Worm (Caenorhabditis elegans) whole organism, L1 larva: ENCODE measurements around the gene lec-2.
"Not testable (repeated sequence)": the region's sequence is repeated elsewhere in the genome, so short reads cannot be mapped to it uniquely, and the experiment has no call there.

Experiments
- C16A3.4 ChIP-seq: fragments of 150-350 bp; optimal IDR thresholded peaks from 2 replicates; lab custom pipeline; 2014; ENCODE audit warnings: missing biosample characterization, missing genetic modification characterization
- alr-1 ChIP-seq: fragments of 200-800 bp; sonication (Bioruptor generic); optimal IDR thresholded peaks from 2 replicates; lab custom pipeline; 2018; ENCODE audit warnings: borderline replicate concordance, mild to moderate bottlenecking, missing genetic modification characterization, missing compliant biosample characterization
- aly-2 ChIP-seq: fragments of 150-350 bp; optimal IDR thresholded peaks from 2 replicates; lab custom pipeline; 2014; ENCODE audit warnings: missing biosample characterization, missing genetic modification characterization
- blmp-1 ChIP-seq: fragments of 150-350 bp; optimal IDR thresholded peaks from 2 replicates; lab custom pipeline; 2014; ENCODE audit warnings: missing biosample characterization, missing genetic modification characterization
- dpl-1 ChIP-seq, 3 experiments: fragments of 150-350 bp in 2 of 3; sonication (generic microtip) in 1 of 3; optimal IDR thresholded peaks; 2 replicates each; lab custom pipeline; 2014 to 2017; ENCODE audit warnings: missing biosample characterization in 3 of 3, missing genetic modification characterization in 3 of 3, missing genetic modification reagents in 3 of 3
- efl-1 ChIP-seq, 4 experiments: fragments of 150-350 bp; optimal IDR thresholded peaks in 3 of 4; peaks in 1 of 4; 1 replicate in 1 of 4; 2 replicates in 3 of 4; lab custom pipeline; 2014; ENCODE audit warnings: missing biosample characterization in 2 of 4, missing genetic modification characterization in 2 of 4, missing genetic modification reagents in 2 of 4
- efl-3 ChIP-seq: fragments of 200-800 bp; sonication (Bioruptor generic); optimal IDR thresholded peaks from 2 replicates; lab custom pipeline; 2018; ENCODE audit warnings: mild to moderate bottlenecking, missing genetic modification characterization, missing compliant biosample characterization
- egl-13 ChIP-seq: sonication (generic microtip); optimal IDR thresholded peaks from 2 replicates; lab custom pipeline; 2016; ENCODE audit warnings: missing genotype, missing genetic modification reagents, missing genetic modification characterization, missing compliant biosample characterization
- elt-2 ChIP-seq: sonication (generic microtip); optimal IDR thresholded peaks from 2 replicates; lab custom pipeline; 2016; ENCODE audit warnings: missing genetic modification characterization, mild to moderate bottlenecking, inconsistent platforms, missing compliant biosample characterization, missing genetic modification reagents
- elt-3 ChIP-seq, 6 experiments: fragments of 150-350 bp in 1 of 6; sonication (generic microtip); optimal IDR thresholded peaks; 2 replicates each; lab custom pipeline; 2017 to 2018; ENCODE audit warnings: missing biosample characterization in 6 of 6, missing genetic modification characterization in 6 of 6, inconsistent platforms in 1 of 6
- fkh-4 ChIP-seq: sonication (generic microtip); optimal IDR thresholded peaks from 2 replicates; lab custom pipeline; 2016; ENCODE audit warnings: missing compliant biosample characterization, missing genetic modification characterization, borderline replicate concordance
- hlh-4 ChIP-seq: sonication (generic microtip); optimal IDR thresholded peaks from 2 replicates; lab custom pipeline; 2016; ENCODE audit warnings: mild to moderate bottlenecking, missing genetic modification characterization, missing compliant biosample characterization
- hpl-2 ChIP-seq: fragments of 150-350 bp; optimal IDR thresholded peaks from 2 replicates; lab custom pipeline; 2014; ENCODE audit warnings: missing biosample characterization, missing genetic modification reagents, missing genetic modification characterization
- jun-1 ChIP-seq: fragments of 150-350 bp; optimal IDR thresholded peaks from 2 replicates; lab custom pipeline; 2014; ENCODE audit warnings: missing biosample characterization, missing genetic modification reagents, missing genetic modification characterization
- lin-13 ChIP-seq: fragments of 150-350 bp; optimal IDR thresholded peaks from 2 replicates; lab custom pipeline; 2014; ENCODE audit warnings: missing biosample characterization, missing genetic modification reagents, missing genetic modification characterization
- lin-14 ChIP-seq: fragments of 200-800 bp; sonication (Bioruptor generic); optimal IDR thresholded peaks from 2 replicates; lab custom pipeline; 2018; ENCODE audit warnings: mild to moderate bottlenecking, missing genetic modification characterization, moderate library complexity, missing compliant biosample characterization
- lin-15B ChIP-seq: fragments of 150-350 bp; sonication (generic microtip); optimal IDR thresholded peaks from 3 replicates; lab custom pipeline; 2014; ENCODE audit warnings: missing biosample characterization, missing genetic modification characterization
- lin-35 ChIP-seq, 2 experiments: fragments of 150-350 bp; optimal IDR thresholded peaks; 2 replicates each; lab custom pipeline; 2014; ENCODE audit warnings: missing biosample characterization in 2 of 2, missing genetic modification characterization in 2 of 2, missing genetic modification reagents in 2 of 2
- lin-39 ChIP-seq: fragments of 150-350 bp; optimal IDR thresholded peaks from 2 replicates; lab custom pipeline; 2014; ENCODE audit warnings: missing biosample characterization, missing genetic modification reagents, missing genetic modification characterization
- lsy-2 ChIP-seq, 2 experiments: fragments of 150-350 bp; optimal IDR thresholded peaks; 2 replicates each; lab custom pipeline; 2014; ENCODE audit warnings: missing biosample characterization in 2 of 2, missing genetic modification characterization in 2 of 2
- mab-9 ChIP-seq: fragments of 200-800 bp; sonication (Bioruptor generic); IDR thresholded peaks from 2 replicates; pipeline ENCODE4 v1.3.6; 2022; ENCODE audit warnings: missing genetic modification reagents, missing genetic modification characterization, missing compliant biosample characterization
- mdl-1 ChIP-seq, 2 experiments: fragments of 150-350 bp; optimal IDR thresholded peaks; 2 replicates each; lab custom pipeline; 2014 to 2017; ENCODE audit warnings: missing biosample characterization in 2 of 2, missing genetic modification characterization in 2 of 2, inconsistent platforms in 1 of 2
- nhr-11 ChIP-seq: fragments of 150-350 bp; optimal IDR thresholded peaks from 2 replicates; lab custom pipeline; 2014; ENCODE audit warnings: missing biosample characterization, missing genetic modification characterization
- nhr-20 ChIP-seq: sonication (generic microtip); optimal IDR thresholded peaks from 2 replicates; lab custom pipeline; 2016; ENCODE audit warnings: mild to moderate bottlenecking, missing genetic modification characterization, missing compliant biosample characterization
- nhr-237 ChIP-seq: fragments of 150-350 bp; optimal IDR thresholded peaks from 2 replicates; lab custom pipeline; 2014; ENCODE audit warnings: missing biosample characterization, missing genetic modification characterization
- nhr-71 ChIP-seq: sonication (generic microtip); optimal IDR thresholded peaks from 2 replicates; lab custom pipeline; 2016; ENCODE audit warnings: mild to moderate bottlenecking, missing genetic modification characterization, moderate library complexity, missing compliant biosample characterization
- nhr-84 ChIP-seq: sonication (generic microtip); optimal IDR thresholded peaks from 2 replicates; lab custom pipeline; 2017; ENCODE audit warnings: missing biosample characterization, missing genetic modification characterization
- nhr-85 ChIP-seq: sonication (generic microtip); peaks from one replicate; lab custom pipeline; 2016; ENCODE audit warnings: missing genetic modification characterization, inconsistent platforms, missing compliant biosample characterization
- nhr-90 ChIP-seq: sonication (generic microtip); optimal IDR thresholded peaks from 2 replicates; lab custom pipeline; 2016; ENCODE audit warnings: mild to moderate bottlenecking, missing genetic modification characterization, missing compliant biosample characterization; ENCODE audit not compliant: poor library complexity
- pag-3 ChIP-seq: sonication (generic microtip); optimal IDR thresholded peaks from 2 replicates; lab custom pipeline; 2017; ENCODE audit warnings: missing genetic modification characterization, mild to moderate bottlenecking, missing compliant biosample characterization, antibody characterized with exemption, borderline replicate concordance; ENCODE audit not compliant: insufficient read depth
- pqm-1 ChIP-seq: sonication (generic microtip); optimal IDR thresholded peaks from 3 replicates; lab custom pipeline; 2017; ENCODE audit warnings: missing biosample characterization, missing genetic modification characterization
- rnt-1 ChIP-seq: sonication (generic microtip); optimal IDR thresholded peaks from 2 replicates; lab custom pipeline; 2016; ENCODE audit warnings: mild to moderate bottlenecking, missing genetic modification characterization, moderate library complexity, missing compliant biosample characterization
- skn-1 ChIP-seq: fragments of 150-350 bp; optimal IDR thresholded peaks from 2 replicates; lab custom pipeline; 2014; ENCODE audit warnings: missing biosample characterization, missing genetic modification characterization
- snpc-4 ChIP-seq: fragments of 150-350 bp; optimal IDR thresholded peaks from 2 replicates; lab custom pipeline; 2014; ENCODE audit warnings: missing biosample characterization, missing genetic modification characterization
- snu-23 ChIP-seq: sonication (generic microtip); optimal IDR thresholded peaks from 2 replicates; lab custom pipeline; 2016; ENCODE audit warnings: missing genetic modification characterization, missing compliant biosample characterization
- swsn-7 ChIP-seq: sonication (generic microtip); optimal IDR thresholded peaks from 2 replicates; lab custom pipeline; 2016; ENCODE audit warnings: missing genetic modification characterization, missing compliant biosample characterization
- unc-130 ChIP-seq: fragments of 150-350 bp; optimal IDR thresholded peaks from 2 replicates; lab custom pipeline; 2017; ENCODE audit warnings: missing biosample characterization, missing genetic modification characterization, inconsistent platforms
- unc-98 ChIP-seq: fragments of 200-800 bp; sonication (Bioruptor generic); IDR thresholded peaks from 2 replicates; pipeline ENCODE4 v1.3.6; 2022; ENCODE audit warnings: missing genetic modification characterization, missing compliant biosample characterization
- vab-15 ChIP-seq: sonication (generic microtip); optimal IDR thresholded peaks from 2 replicates; lab custom pipeline; 2017; ENCODE audit warnings: missing genotype, mild to moderate bottlenecking, missing genetic modification characterization, missing compliant biosample characterization
- zip-4 ChIP-seq: fragments of 200-800 bp; sonication (Bioruptor generic); optimal IDR thresholded peaks from 2 replicates; lab custom pipeline; 2018; ENCODE audit warnings: mild to moderate bottlenecking, missing genetic modification characterization, moderate library complexity, missing compliant biosample characterization

lec-2 gene

ce11 chrII:10010914-10011313 is 5.1 kb downstream of the lec-2 start:
- TF ChIP-seq elt-3 (tag; optimal IDR thresholded peaks at IDR 0.05; lab: Kevin White, UChicago), result peak in 5 of 6 experiments; percentile 0 to 80 (median 42)
- peak; percentile 76 for TF ChIP-seq nhr-85 (tag; lab: Kevin White, UChicago)
- TF ChIP-seq pag-3 (tag; lab: Kevin White, UChicago), result no peak
- TF ChIP-seq mdl-1 (tag; optimal IDR thresholded peaks at IDR 0.05; lab: Kevin White, UChicago), result no peak
- TF ChIP-seq alr-1 (tag; lab: Kevin White, UChicago), result no peak
- TF ChIP-seq jun-1 (tag; lab: Kevin White, UChicago), result no peak
- peak; percentile 10 for TF ChIP-seq nhr-20 (tag; lab: Kevin White, UChicago)
- TF ChIP-seq C16A3.4 (tag; lab: Kevin White, UChicago), result peak; percentile 6
- TF ChIP-seq nhr-71, result peak; percentile 40
- peak; percentile 52 for TF ChIP-seq nhr-90
- peak; percentile 84 for TF ChIP-seq blmp-1
- TF ChIP-seq lin-14 (GFP tag; lab: Kevin White, UChicago), result peak; percentile 77
- no peak for TF ChIP-seq vab-15 (tag; lab: Kevin White, UChicago)
- peak; percentile 23 for TF ChIP-seq snu-23 (GFP tag; lab: Kevin White, UChicago)

- TF ChIP-seq zip-4, result no peak
These were observed 7.4 kb downstream of the lec-2 start for ce11 chrII:10008552-10008951.

- no peak for TF ChIP-seq rnt-1
- no peak for TF ChIP-seq swsn-7 (tag; lab: Kevin White, UChicago)
- no peak for TF ChIP-seq nhr-237 (tag; lab: Kevin White, UChicago)
- TF ChIP-seq lin-39 (tag; lab: Kevin White, UChicago), result no peak
- no peak for TF ChIP-seq egl-13 (tag; lab: Kevin White, UChicago)
- TF ChIP-seq mab-9 (GFP tag; lab: Robert Waterston, UW), result no peak
- no peak for TF ChIP-seq fkh-4 (tag; lab: Kevin White, UChicago)
- TF ChIP-seq efl-3 (GFP tag; lab: Kevin White, UChicago), result no peak
- no peak for TF ChIP-seq snpc-4
- no peak for TF ChIP-seq nhr-11 (tag; lab: Kevin White, UChicago)
These were observed 8.1 kb downstream of the lec-2 start, which contains the start of gene ZK892.5 for ce11 chrII:10007917-10008316. ZK892.5 (plus strand) TSS chrII:10008217.

- TF ChIP-seq rnt-1; C16A3.4 (tag; lab: Kevin White, UChicago); nhr-90: not testable (repeated sequence)
These were observed 9.7 kb downstream of the lec-2 start, which contains the start of gene ZK892.4 for ce11 chrII:10006266-10006665. ZK892.4 (plus strand) TSS chrII:10006566.

ce11 chrII:10001546-10001945 is 14.4 kb downstream of the lec-2 start, which contains the start of gene ZK892.3:
ZK892.3 (plus strand) TSS chrII:10001846.
- TF ChIP-seq nhr-85 (tag; lab: Kevin White, UChicago) (no peak), efl-1 (optimal IDR thresholded peaks at IDR 0.05; lab: Kevin White, UChicago) (no peak), efl-1 (GFP tag; optimal IDR thresholded peaks at IDR 0.05 in 1 of 2; lab: Kevin White, UChicago) (peak in 1 of 2 experiments; percentile 43)
- TF ChIP-seq, all 84 proteins: peak for 1

- peak; percentile 62 for TF ChIP-seq pqm-1 (tag; lab: Kevin White, UChicago)
- no peak for TF ChIP-seq skn-1 (tag; lab: Kevin White, UChicago)
- no peak for TF ChIP-seq zip-4
- TF ChIP-seq lin-13 (GFP tag; lab: Kevin White, UChicago), result no peak
- no peak for TF ChIP-seq efl-3 (GFP tag; lab: Kevin White, UChicago)
- peak; percentile 66 for TF ChIP-seq nhr-20 (tag; lab: Kevin White, UChicago)
- TF ChIP-seq lsy-2 (tag; optimal IDR thresholded peaks at IDR 0.05; lab: Kevin White, UChicago), result peak in 1 of 2 experiments; percentile 31
- no peak for TF ChIP-seq dpl-1 (GFP tag; optimal IDR thresholded peaks at IDR 0.05; lab: Kevin White, UChicago)
- no peak for TF ChIP-seq aly-2 (tag; lab: Kevin White, UChicago)
- no peak for TF ChIP-seq hpl-2
- no peak for TF ChIP-seq unc-98
- no peak for TF ChIP-seq efl-1 (optimal IDR thresholded peaks at IDR 0.05; lab: Kevin White, UChicago)
- peak in 1 of 2 experiments; percentile 2 for TF ChIP-seq efl-1 (GFP tag; optimal IDR thresholded peaks at IDR 0.05 in 1 of 2; lab: Kevin White, UChicago)
- TF ChIP-seq lin-35 (GFP tag; optimal IDR thresholded peaks at IDR 0.05; lab: Kevin White, UChicago), result peak in 1 of 2 experiments; percentile 58
- TF ChIP-seq snu-23 (GFP tag; lab: Kevin White, UChicago), result no peak
- TF ChIP-seq mab-9 (GFP tag; lab: Robert Waterston, UW), result no peak
- TF ChIP-seq mdl-1 (tag; optimal IDR thresholded peaks at IDR 0.05; lab: Kevin White, UChicago), result no peak
- no peak for TF ChIP-seq nhr-84 (tag; lab: Kevin White, UChicago)
- TF ChIP-seq nhr-90, result peak; percentile 25
- no peak for TF ChIP-seq alr-1 (tag; lab: Kevin White, UChicago)
- no peak for TF ChIP-seq hlh-4
- TF ChIP-seq unc-130 (tag; lab: Kevin White, UChicago), result no peak
- no peak for TF ChIP-seq lin-15B (tag; lab: Kevin White, UChicago)
- peak; percentile 95 for TF ChIP-seq elt-2 (tag; lab: Kevin White, UChicago)
These were observed 14.9 kb downstream of the lec-2 start, which contains the start of gene nlt-1 for ce11 chrII:10001065-10001464. nlt-1 (minus strand) TSS chrII:10001142.
